Fruit fly (Drosophila melanogaster): ENCODE measurements around the gene CG1958.

The CG1958 gene

DNA sequence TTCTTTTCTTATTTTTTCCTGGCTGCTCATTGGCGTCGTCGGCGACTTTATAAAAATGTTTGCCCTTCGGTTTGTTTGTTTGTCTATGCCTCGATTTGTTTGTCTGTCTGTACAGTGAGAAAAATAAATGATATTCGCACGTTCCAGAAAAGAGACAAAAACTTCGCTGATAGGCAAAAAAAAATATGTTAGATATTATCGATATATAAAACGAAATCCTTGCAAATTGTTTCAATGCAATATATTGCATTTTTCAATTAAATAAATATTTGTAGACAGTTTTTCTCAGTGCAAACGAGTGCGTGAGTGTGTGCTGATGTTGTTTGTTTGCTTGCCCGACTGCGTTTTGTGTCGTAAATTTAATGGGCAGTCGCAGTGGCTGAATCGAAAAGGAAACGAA is 10.3 kb downstream of the CG1958 start (continued):
- peak; percentile 82 for TF ChIP-seq zfh1 (GFP tag; IDR thresholded peaks at IDR 0.05)
- TF ChIP-seq nmo (GFP tag; optimal IDR thresholded peaks at IDR 0.05), result peak; percentile 77
- peak; percentile 70 for TF ChIP-seq Xbp1 (GFP tag; optimal IDR thresholded peaks at IDR 0.05)
- peak; percentile 12 for TF ChIP-seq pho (GFP tag; optimal IDR thresholded peaks at IDR 0.05)
- TF ChIP-seq Gsc (GFP tag; IDR thresholded peaks at IDR 0.05), result no peak
- TF ChIP-seq eyg (GFP tag; optimal IDR thresholded peaks at IDR 0.05), result no peak
- peak; percentile 56 for TF ChIP-seq Nf-YB (GFP tag; optimal IDR thresholded peaks at IDR 0.05)
- peak; percentile 24 for TF ChIP-seq CG12104 (GFP tag; optimal IDR thresholded peaks at IDR 0.05)
- TF ChIP-seq Pdp1 (GFP tag; optimal IDR thresholded peaks at IDR 0.05), result peak; percentile 57 to 65
- peak; percentile 93 for TF ChIP-seq fd102C (GFP tag; optimal IDR thresholded peaks at IDR 0.05)
- TF ChIP-seq Dip2 (GFP tag; IDR thresholded peaks at IDR 0.05), result no peak
- TF ChIP-seq CG12659 (GFP tag; optimal IDR thresholded peaks at IDR 0.05), result peak; percentile 32
- TF ChIP-seq gcm (GFP tag; optimal IDR thresholded peaks at IDR 0.05), result peak; percentile 57
- no peak for TF ChIP-seq Tbp (GFP tag; optimal IDR thresholded peaks at IDR 0.05)
- no peak for TF ChIP-seq knrl (GFP tag; IDR thresholded peaks at IDR 0.05; ENCODE audit: partially characterized antibody)
- no peak for TF ChIP-seq Dref (GFP tag; IDR thresholded peaks at IDR 0.05)
- TF ChIP-seq lab (GFP tag; optimal IDR thresholded peaks at IDR 0.05), result peak; percentile 55
- peak; percentile 35 for TF ChIP-seq scrt (GFP tag; optimal IDR thresholded peaks at IDR 0.05)
- peak; percentile 72 for TF ChIP-seq CG7556 (GFP tag; optimal IDR thresholded peaks at IDR 0.05)
- no peak for TF ChIP-seq Dfd (GFP tag; optimal IDR thresholded peaks at IDR 0.05)
- TF ChIP-seq CG15514 (GFP tag; optimal IDR thresholded peaks at IDR 0.05), result peak; percentile 29
- TF ChIP-seq HmgZ (tag; optimal IDR thresholded peaks at IDR 0.05), result no peak
- TF ChIP-seq jigr1 (GFP tag; IDR thresholded peaks at IDR 0.05), result no peak
- no peak for TF ChIP-seq ase (GFP tag; IDR thresholded peaks at IDR 0.05)
- TF ChIP-seq Dp (GFP tag; optimal IDR thresholded peaks at IDR 0.05), result no peak
- no peak for TF ChIP-seq ato (GFP tag; IDR thresholded peaks at IDR 0.05; ENCODE audit: partially characterized antibody)
- no peak for TF ChIP-seq Dll (GFP tag; IDR thresholded peaks at IDR 0.05; ENCODE audit: partially characterized antibody)
- peak; percentile 26 for TF ChIP-seq CG9437 (GFP tag; optimal IDR thresholded peaks at IDR 0.05)
- TF ChIP-seq gcm2 (GFP tag; optimal IDR thresholded peaks at IDR 0.05), result peak; percentile 12
- no peak for TF ChIP-seq ash1 (GFP tag; optimal IDR thresholded peaks at IDR 0.05)
- TF ChIP-seq CG1024 (GFP tag; IDR thresholded peaks at IDR 0.05), result no peak
- no peak for TF ChIP-seq peb (GFP tag; IDR thresholded peaks at IDR 0.05)
- TF ChIP-seq CG1603 (tag; optimal IDR thresholded peaks at IDR 0.05), result peak; percentile 72
- TF ChIP-seq CHES-1-like (GFP tag; optimal IDR thresholded peaks at IDR 0.05), result peak; percentile 10
- no peak for TF ChIP-seq kni (GFP tag; optimal IDR thresholded peaks at IDR 0.05)
- TF ChIP-seq esg (GFP tag; conservative IDR thresholded peaks at IDR 0.05), result 0 out of 2 replicates have a peak, but pooled peaks have one; percentile 14
- TF ChIP-seq mld (GFP tag; IDR thresholded peaks at IDR 0.05; ENCODE audit: partially characterized antibody), result no peak
- peak; percentile 66 to 76 for TF ChIP-seq chif (GFP tag; optimal IDR thresholded peaks at IDR 0.05)
- TF ChIP-seq CG8944 (GFP tag; optimal IDR thresholded peaks at IDR 0.05), result peak; percentile 45
- TF ChIP-seq sima (GFP tag; optimal IDR thresholded peaks at IDR 0.05), result no peak
- peak; percentile 28 for TF ChIP-seq Dad (GFP tag; optimal IDR thresholded peaks at IDR 0.05)
- TF ChIP-seq sqz (GFP tag; optimal IDR thresholded peaks at IDR 0.05), result peak; percentile 52
- TF ChIP-seq dpn (GFP tag; optimal IDR thresholded peaks at IDR 0.05), result peak; percentile 13 to 48
- TF ChIP-seq MTF-1 (GFP tag; optimal IDR thresholded peaks at IDR 0.05; ENCODE audit: borderline replicate concordance), result peak; percentile 47
- TF ChIP-seq Elba2 (GFP tag; optimal IDR thresholded peaks at IDR 0.05), result peak; percentile 55
- TF ChIP-seq slp2 (GFP tag; optimal IDR thresholded peaks at IDR 0.05), result peak; percentile 40
- TF ChIP-seq CG12769 (tag; optimal IDR thresholded peaks at IDR 0.05), result peak; percentile 1
- TF ChIP-seq HLH4C (GFP tag; IDR thresholded peaks at IDR 0.05; ENCODE audit: partially characterized antibody), result no peak
- peak; percentile 47 for TF ChIP-seq CG33213 (GFP tag; optimal IDR thresholded peaks at IDR 0.05)
- TF ChIP-seq CG7839 (tag; optimal IDR thresholded peaks at IDR 0.05), result peak; percentile 67

Measured in whole organism, embryonic.